Worm (Caenorhabditis elegans) whole organism, late embryonic: Measurements from ENCODE around the gene hpo-36.

Source experiments
- ceh-34 ChIP-seq: sonication (generic microtip); optimal IDR thresholded peaks from 2 replicates; lab custom pipeline; 2016; ENCODE audit warnings: mild to moderate bottlenecking, missing genetic modification characterization, missing compliant biosample characterization
- elt-4 ChIP-seq: sonication (generic microtip); optimal IDR thresholded peaks from 2 replicates; lab custom pipeline; 2016; ENCODE audit warnings: missing genetic modification characterization, missing compliant biosample characterization
- eyg-1 ChIP-seq: sonication (generic microtip); optimal IDR thresholded peaks from 2 replicates; lab custom pipeline; 2016; ENCODE audit warnings: missing genotype, missing genetic modification characterization, missing compliant biosample characterization
- mec-3 ChIP-seq: sonication (generic microtip); optimal IDR thresholded peaks from 2 replicates; lab custom pipeline; 2016; ENCODE audit warnings: borderline replicate concordance, missing genetic modification characterization, missing compliant biosample characterization
- tbx-2 ChIP-seq: sonication (generic microtip); optimal IDR thresholded peaks from 2 replicates; lab custom pipeline; 2016; ENCODE audit warnings: missing genetic modification characterization, missing compliant biosample characterization

DNA sequence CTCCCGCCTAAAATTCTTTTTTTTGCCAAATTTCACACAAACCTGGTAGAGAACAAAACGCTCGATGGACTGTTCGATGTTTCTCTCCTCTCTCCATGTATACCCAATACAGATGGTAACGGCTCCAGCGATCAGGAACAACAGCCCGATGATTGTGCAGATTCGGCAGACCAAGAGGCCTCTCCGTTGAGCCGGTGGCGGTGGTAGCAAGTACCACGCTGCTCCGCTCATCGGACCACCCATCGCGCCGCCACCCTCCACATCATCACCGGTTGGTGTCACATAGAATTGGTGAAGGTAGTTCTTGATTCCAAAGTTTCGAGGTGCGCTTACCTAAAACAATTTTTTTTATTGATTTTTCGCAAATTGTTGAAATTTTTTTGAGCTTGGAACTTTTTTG is 24.5 kb downstream of the hpo-36 start:
- TF ChIP-seq ceh-34 (tag; lab: Kevin White, UChicago) = no peak
- no peak for TF ChIP-seq eyg-1 (tag; lab: Kevin White, UChicago)
- no peak for TF ChIP-seq mec-3
- TF ChIP-seq tbx-2 (tag; lab: Kevin White, UChicago) = no peak
- no peak for TF ChIP-seq elt-4 (tag; lab: Kevin White, UChicago)
